Worm (Caenorhabditis elegans): Measurements from ENCODE around the gene rpia-1.

- TF ChIP-seq cnd-1 (tag; optimal IDR thresholded peaks at IDR 0.05) (no peak), elt-3 (tag; optimal IDR thresholded peaks at IDR 0.05) (no peak)
Observed at ce11 chrIII:7150162-7150561, 27.2 kb downstream of the rpia-1 start.
